Worm (Caenorhabditis elegans): ENCODE data around the gene T05H4.11.
A peak's percentile ranks its signal among the peaks of the same experiment; 100 is the strongest.

T05H4.11 gene

ce11 chrV:6448356-6448755 lies 22.3 kb upstream of the T05H4.11 start, which contains the start of gene fbxa-196:
fbxa-196 (plus strand) TSS chrV:6448656.
- TF ChIP-seq daf-12 (tag; optimal IDR thresholded peaks at IDR 0.05) = no peak
- TF ChIP-seq Y48G9A.11 (GFP tag; IDR thresholded peaks at IDR 0.05) = no peak
- no peak for TF ChIP-seq mxl-2 (GFP tag; conservative IDR thresholded peaks at IDR 0.05)
- TF ChIP-seq aly-2 (tag; optimal IDR thresholded peaks at IDR 0.05) = no peak
- no peak for TF ChIP-seq lsy-2 (tag; optimal IDR thresholded peaks at IDR 0.05)
- no peak for TF ChIP-seq php-3 (GFP tag; IDR thresholded peaks at IDR 0.05)

ce11 chrV:6442037-6442436 lies 16.0 kb upstream of the T05H4.11 start, which contains the start of gene T05H4.3:
T05H4.3 (plus strand) TSS chrV:6442337.
- TF ChIP-seq egl-27 (tag; optimal IDR thresholded peaks at IDR 0.05) (no peak), aha-1 (tag) (peak; percentile 65)

ce11 chrV:6441613-6442012 lies 15.6 kb upstream of the T05H4.11 start, which contains the start of gene T05H4.15:
T05H4.15 (minus strand) TSS chrV:6441713.
- no peak for TF ChIP-seq aha-1 (tag)
- TF ChIP-seq madf-5 (GFP tag; IDR thresholded peaks at IDR 0.05) = no peak
- no peak for TF ChIP-seq php-3 (GFP tag; IDR thresholded peaks at IDR 0.05)
- TF ChIP-seq hif-1 (tag; optimal IDR thresholded peaks at IDR 0.05) = no peak
- TF ChIP-seq mes-2 (tag; optimal IDR thresholded peaks at IDR 0.05; ENCODE audit: poor library complexity, severe bottlenecking) = no peak
- TF ChIP-seq egl-43 (GFP tag; IDR thresholded peaks at IDR 0.05) = no peak
- no peak for TF ChIP-seq fkh-10 (GFP tag; optimal IDR thresholded peaks at IDR 0.05)
- no peak for TF ChIP-seq zip-11 (GFP tag; IDR thresholded peaks at IDR 0.05)
- no peak for TF ChIP-seq jun-1 (tag; optimal IDR thresholded peaks at IDR 0.05)
- no peak for TF ChIP-seq ama-1 (optimal IDR thresholded peaks at IDR 0.05)
- TF ChIP-seq ztf-7 (tag; optimal IDR thresholded peaks at IDR 0.05) = no peak
- no peak for TF ChIP-seq snpc-4 (tag; optimal IDR thresholded peaks at IDR 0.05)
- TF ChIP-seq hlh-30 (tag; optimal IDR thresholded peaks at IDR 0.05; ENCODE audit: insufficient read depth) = no peak
- no peak for TF ChIP-seq gei-8 (GFP tag; optimal IDR thresholded peaks at IDR 0.05)
- no peak for TF ChIP-seq nhr-237 (tag; optimal IDR thresholded peaks at IDR 0.05)
- TF ChIP-seq D1046.2 (GFP tag; IDR thresholded peaks at IDR 0.05) = no peak

ce11 chrV:6438601-6439000 lies 12.5 kb upstream of the T05H4.11 start, which contains the start of gene T05H4.4:
T05H4.4 (plus strand) TSS chrV:6438901.
- no peak for TF ChIP-seq nhr-6 (tag; optimal IDR thresholded peaks at IDR 0.05)
- TF ChIP-seq ZK546.5 (tag; optimal IDR thresholded peaks at IDR 0.05) = no peak
- TF ChIP-seq tra-1 (GFP tag; IDR thresholded peaks at IDR 0.05) = no peak
- TF ChIP-seq F44E2.7 (GFP tag; IDR thresholded peaks at IDR 0.05) = no peak
- TF ChIP-seq lin-39 (tag; optimal IDR thresholded peaks at IDR 0.05) = no peak

ce11 chrV:6436332-6436731 lies 10.3 kb upstream of the T05H4.11 start, which contains the start of gene hpo-19:
hpo-19 (plus strand) TSS chrV:6436645.
- TF ChIP-seq T26A8.4 (GFP tag; IDR thresholded peaks at IDR 0.05) (no peak), pqm-1 (tag; optimal IDR thresholded peaks at IDR 0.05) (peak; percentile 31), ceh-44 (GFP tag; IDR thresholded peaks at IDR 0.05) (no peak), hlh-11 (tag; optimal IDR thresholded peaks at IDR 0.05) (no peak), zip-2 (tag; optimal IDR thresholded peaks at IDR 0.05) (no peak), jun-1 (tag; optimal IDR thresholded peaks at IDR 0.05) (no peak), nhr-28 (tag; optimal IDR thresholded peaks at IDR 0.05) (peak; percentile 25), unc-39 (tag; optimal IDR thresholded peaks at IDR 0.05) (no peak), aha-1 (tag) (no peak), lin-29 (GFP tag; IDR thresholded peaks at IDR 0.05) (no peak), nhr-237 (tag; optimal IDR thresholded peaks at IDR 0.05) (no peak), vab-7 (GFP tag; IDR thresholded peaks at IDR 0.05) (no peak), lin-1 (GFP tag; IDR thresholded peaks at IDR 0.05) (no peak), lin-13 (GFP tag; optimal IDR thresholded peaks at IDR 0.05) (peak; percentile 16), mxl-2 (GFP tag; conservative IDR thresholded peaks at IDR 0.05) (no peak), R02D3.7 (tag; optimal IDR thresholded peaks at IDR 0.05) (no peak), mep-1 (tag; optimal IDR thresholded peaks at IDR 0.05) (no peak), mdl-1 (tag; optimal IDR thresholded peaks at IDR 0.05) (no peak), ztf-7 (tag; optimal IDR thresholded peaks at IDR 0.05) (no peak), zfp-3 (GFP tag; conservative IDR thresholded peaks at IDR 0.05) (no peak), Y105C5A.15 (GFP tag; IDR thresholded peaks at IDR 0.05) (no peak), dve-1 (tag; optimal IDR thresholded peaks at IDR 0.05; ENCODE audit: insufficient read depth) (peak; percentile 21), set-16 (GFP tag; IDR thresholded peaks at IDR 0.05) (no peak), nhr-41 (GFP tag; IDR thresholded peaks at IDR 0.05) (no peak)

Measured in whole organism, L4 larva.